Worm (Caenorhabditis elegans) whole organism, L3 larva: ENCODE data around the gene taf-9.

ENCODE experiments used
- ZK546.5 ChIP-seq: sonication (generic microtip); optimal IDR thresholded peaks from 2 replicates; lab custom pipeline; 2017; ENCODE audit warnings: missing biosample characterization, missing genetic modification characterization
- aly-2 ChIP-seq: fragments of 150-350 bp; optimal IDR thresholded peaks from 2 replicates; lab custom pipeline; 2014; ENCODE audit warnings: missing biosample characterization, missing genetic modification characterization
- ama-1 ChIP-seq: fragments of 150-350 bp; optimal IDR thresholded peaks from 2 replicates; lab custom pipeline; 2018
- ceh-16 ChIP-seq: sonication (generic microtip); optimal IDR thresholded peaks from 2 replicates; lab custom pipeline; 2017; ENCODE audit warnings: missing biosample characterization, missing genetic modification characterization
- ceh-28 ChIP-seq: fragments of 150-350 bp; optimal IDR thresholded peaks from 2 replicates; lab custom pipeline; 2014; ENCODE audit warnings: missing biosample characterization, missing genetic modification reagents, missing genetic modification characterization
- ceh-9 ChIP-seq: sonication (generic microtip); optimal IDR thresholded peaks from 2 replicates; lab custom pipeline; 2018; ENCODE audit warnings: missing biosample characterization, missing genetic modification characterization
- daf-12 ChIP-seq: fragments of 150-350 bp; optimal IDR thresholded peaks from 2 replicates; lab custom pipeline; 2014; ENCODE audit warnings: missing biosample characterization, missing genetic modification reagents, missing genetic modification characterization
- egl-27 ChIP-seq: sonication (generic microtip); optimal IDR thresholded peaks from 4 replicates; lab custom pipeline; 2017; ENCODE audit warnings: missing biosample characterization, missing genetic modification reagents, missing genetic modification characterization
- egl-5 ChIP-seq: fragments of 150-350 bp; optimal IDR thresholded peaks from 2 replicates; lab custom pipeline; 2017; ENCODE audit warnings: missing biosample characterization, missing genetic modification reagents, missing genetic modification characterization, inconsistent platforms
- elt-1 ChIP-seq: fragments of 150-350 bp; optimal IDR thresholded peaks from 2 replicates; lab custom pipeline; 2014; ENCODE audit warnings: missing biosample characterization, missing genetic modification characterization
- elt-2 ChIP-seq: sonication (generic microtip); optimal IDR thresholded peaks from 2 replicates; lab custom pipeline; 2016; ENCODE audit warnings: missing genetic modification reagents, mild to moderate bottlenecking, missing genetic modification characterization, missing compliant biosample characterization
- eor-1 ChIP-seq, 2 experiments: fragments of 150-350 bp; optimal IDR thresholded peaks; 2 replicates each; lab custom pipeline; 2014 to 2018; ENCODE audit warnings: missing biosample characterization in 2 of 2, missing genetic modification characterization in 2 of 2
- fkh-2 ChIP-seq: fragments of 150-350 bp; optimal IDR thresholded peaks from 2 replicates; lab custom pipeline; 2014; ENCODE audit warnings: missing biosample characterization, missing genetic modification reagents, missing genetic modification characterization
- hmg-11 ChIP-seq: sonication (generic microtip); optimal IDR thresholded peaks from 2 replicates; lab custom pipeline; 2016; ENCODE audit warnings: missing genetic modification characterization, missing compliant biosample characterization
- lin-39 ChIP-seq: fragments of 150-350 bp; optimal IDR thresholded peaks from 2 replicates; lab custom pipeline; 2018; ENCODE audit warnings: missing biosample characterization, missing genetic modification reagents, missing genetic modification characterization
- lsy-12 ChIP-seq: sonication (generic microtip); optimal IDR thresholded peaks from 2 replicates; lab custom pipeline; 2016; ENCODE audit warnings: mild to moderate bottlenecking, missing genetic modification characterization, missing compliant biosample characterization
- mdl-1 ChIP-seq: fragments of 150-350 bp; optimal IDR thresholded peaks from 2 replicates; lab custom pipeline; 2014; ENCODE audit warnings: missing biosample characterization, missing genetic modification characterization
- mml-1 ChIP-seq: fragments of 150-350 bp; sonication (generic microtip); optimal IDR thresholded peaks from 3 replicates; lab custom pipeline; 2014; ENCODE audit warnings: missing biosample characterization, missing genetic modification characterization
- nhr-12 ChIP-seq: fragments of 150-350 bp; optimal IDR thresholded peaks from 2 replicates; lab custom pipeline; 2014; ENCODE audit warnings: missing biosample characterization, missing genetic modification characterization
- nhr-23 ChIP-seq: fragments of 150-350 bp; optimal IDR thresholded peaks from 2 replicates; lab custom pipeline; 2014; ENCODE audit warnings: missing biosample characterization, missing genetic modification reagents, missing genetic modification characterization
- nhr-237 ChIP-seq: fragments of 150-350 bp; optimal IDR thresholded peaks from 2 replicates; lab custom pipeline; 2014; ENCODE audit warnings: missing biosample characterization, missing genetic modification characterization
- nhr-25 ChIP-seq: sonication (generic microtip); optimal IDR thresholded peaks from 2 replicates; lab custom pipeline; 2017; ENCODE audit warnings: missing biosample characterization, missing genetic modification characterization
- nhr-28 ChIP-seq: fragments of 150-350 bp; optimal IDR thresholded peaks from 2 replicates; lab custom pipeline; 2014; ENCODE audit warnings: missing biosample characterization, missing genetic modification characterization
- nhr-67 ChIP-seq: fragments of 150-350 bp; optimal IDR thresholded peaks from 2 replicates; lab custom pipeline; 2014; ENCODE audit warnings: missing biosample characterization, missing genetic modification characterization
- nhr-76 ChIP-seq: fragments of 150-350 bp; sonication (generic microtip); optimal IDR thresholded peaks from 5 replicates; lab custom pipeline; 2014; ENCODE audit warnings: missing biosample characterization, missing genetic modification characterization
- pha-4 ChIP-seq: fragments of 150-350 bp; optimal IDR thresholded peaks from 2 replicates; lab custom pipeline; 2014; ENCODE audit warnings: missing biosample characterization, missing genetic modification reagents, missing genetic modification characterization
- pqm-1 ChIP-seq: fragments of 150-350 bp; optimal IDR thresholded peaks from 2 replicates; lab custom pipeline; 2017; ENCODE audit warnings: missing biosample characterization, missing genetic modification characterization, inconsistent platforms
- sea-2 ChIP-seq: fragments of 150-350 bp; sonication (generic microtip); optimal IDR thresholded peaks from 4 replicates; lab custom pipeline; 2014; ENCODE audit warnings: missing biosample characterization, missing genetic modification reagents, missing genetic modification characterization
- skn-1 ChIP-seq: fragments of 150-350 bp; optimal IDR thresholded peaks from 2 replicates; lab custom pipeline; 2014; ENCODE audit warnings: missing biosample characterization, missing genetic modification characterization
- tbx-2 ChIP-seq: sonication (generic microtip); optimal IDR thresholded peaks from 2 replicates; lab custom pipeline; 2016; ENCODE audit warnings: mild to moderate bottlenecking, missing genetic modification characterization, missing compliant biosample characterization
- ztf-11 ChIP-seq: fragments of 150-350 bp; optimal IDR thresholded peaks from 2 replicates; lab custom pipeline; 2014; ENCODE audit warnings: missing biosample characterization, missing genetic modification characterization
- ztf-4 ChIP-seq: fragments of 150-350 bp; optimal IDR thresholded peaks from 2 replicates; lab custom pipeline; 2014; ENCODE audit warnings: missing biosample characterization, missing genetic modification characterization

Gene taf-9

DNA sequence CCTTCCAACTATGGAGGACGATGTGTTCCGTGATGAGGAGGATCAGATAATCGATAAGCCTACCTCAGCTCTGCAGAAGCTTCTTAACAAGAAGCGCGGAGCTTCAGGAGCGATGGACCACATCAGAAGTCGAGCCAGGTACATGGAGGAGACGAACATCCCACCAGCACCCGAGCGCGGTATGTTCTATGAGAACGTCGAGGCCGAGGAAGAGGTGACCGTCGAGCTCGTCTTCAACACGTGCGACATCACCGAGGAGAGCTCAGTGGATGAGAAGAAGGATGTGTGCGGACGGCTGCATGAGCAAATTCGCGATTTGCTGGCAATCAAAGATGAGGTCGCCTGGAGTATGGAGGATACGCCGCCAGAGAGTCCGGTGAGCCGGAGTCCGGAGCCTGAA is 27.9 kb downstream of the taf-9 start:
- TF ChIP-seq eor-1 (tag; optimal IDR thresholded peaks at IDR 0.05; lab: Kevin White, UChicago) (no peak), egl-5 (tag; lab: Kevin White, UChicago) (no peak), egl-27 (tag; lab: Kevin White, UChicago) (no peak), nhr-25 (tag; lab: Kevin White, UChicago) (no peak), daf-12 (tag; lab: Kevin White, UChicago) (no peak), elt-1 (tag; lab: Kevin White, UChicago) (no peak), pqm-1 (no peak), nhr-28 (no peak), ceh-16 (tag; lab: Kevin White, UChicago) (no peak), skn-1 (no peak), lin-39 (tag; lab: Kevin White, UChicago) (no peak), nhr-237 (tag; lab: Kevin White, UChicago) (no peak), ZK546.5 (tag; lab: Kevin White, UChicago) (no peak), ceh-28 (tag; lab: Kevin White, UChicago) (no peak), nhr-12 (tag; lab: Kevin White, UChicago) (no peak), nhr-76 (tag; lab: Kevin White, UChicago) (no peak), aly-2 (tag; lab: Kevin White, UChicago) (no peak), elt-2 (tag; lab: Kevin White, UChicago) (no peak), ceh-9 (no peak)

DNA sequence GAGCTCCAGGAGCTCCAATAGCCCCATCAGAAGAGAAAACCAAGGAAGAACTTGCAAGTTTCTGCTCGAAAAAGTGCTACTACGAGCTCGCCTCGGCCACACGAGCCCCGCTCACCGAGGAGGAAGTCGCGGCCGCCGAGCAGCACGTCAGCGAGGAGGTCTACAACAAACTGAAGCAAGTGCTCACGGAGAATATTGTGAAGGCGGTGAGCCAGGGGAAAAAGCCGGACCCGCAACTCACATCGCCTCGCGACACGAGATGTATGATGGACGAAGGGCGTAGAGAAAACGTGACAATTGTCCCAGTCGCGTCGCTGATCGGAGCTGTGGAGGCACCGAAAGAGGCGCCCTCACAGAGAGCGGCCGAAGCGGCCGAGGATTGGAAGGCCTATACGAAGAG is 28.6 kb downstream of the taf-9 start:
- TF ChIP-seq elt-1 (tag; lab: Kevin White, UChicago) (no peak), ZK546.5 (tag; lab: Kevin White, UChicago) (no peak), ztf-11 (no peak), pha-4 (tag; lab: Kevin White, UChicago) (no peak), mml-1 (tag; lab: Kevin White, UChicago) (no peak), ama-1 (lab: Kevin White, UChicago) (no peak), nhr-25 (tag; lab: Kevin White, UChicago) (no peak), skn-1 (no peak)

DNA sequence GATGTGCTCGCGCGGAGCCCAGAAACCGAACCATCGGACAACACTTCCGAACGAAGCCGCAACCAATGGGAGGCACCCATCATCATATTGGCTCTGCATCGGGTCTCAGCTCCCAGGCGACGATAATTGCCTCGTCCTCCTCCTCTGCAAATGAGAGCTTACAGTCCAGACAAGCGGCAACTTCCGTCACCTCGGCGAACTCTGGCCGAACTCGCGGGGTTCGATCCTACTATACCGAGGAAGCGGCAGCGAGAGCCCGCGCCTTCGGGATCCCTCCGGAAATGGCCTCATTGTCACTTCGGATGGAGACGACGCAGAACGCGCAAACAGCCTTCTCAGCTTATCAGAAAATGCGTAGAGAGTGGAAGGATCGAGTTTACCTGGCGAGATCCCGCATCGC is 30.9 kb downstream of the taf-9 start:
- TF ChIP-seq ama-1 (lab: Kevin White, UChicago), result no peak
- no peak for TF ChIP-seq lsy-12 (tag; lab: Kevin White, UChicago)

DNA sequence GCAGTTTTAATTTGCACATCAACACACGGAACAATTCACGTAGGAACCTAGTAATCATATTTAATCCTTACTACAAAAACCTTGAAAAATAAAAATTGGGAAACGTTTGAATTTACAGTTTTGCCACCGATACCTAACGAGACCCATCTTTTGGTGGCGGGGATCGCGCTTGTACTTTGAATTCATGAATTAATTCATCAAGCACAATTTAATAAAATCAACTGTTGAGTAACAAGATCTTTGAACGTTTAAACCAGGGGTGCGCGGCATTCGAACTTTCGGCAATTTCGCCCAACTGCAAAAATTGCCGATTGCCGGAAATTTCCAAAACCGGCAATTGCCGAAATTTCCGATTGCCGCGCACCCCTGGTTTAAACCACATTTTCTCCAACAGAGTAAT is 32.6 kb downstream of the taf-9 start:
- TF ChIP-seq ztf-4 (tag; lab: Kevin White, UChicago) (no peak), nhr-67 (no peak), ceh-16 (tag; lab: Kevin White, UChicago) (no peak), ceh-28 (tag; lab: Kevin White, UChicago) (no peak), skn-1 (no peak), egl-27 (tag; lab: Kevin White, UChicago) (no peak), ama-1 (lab: Kevin White, UChicago) (no peak), fkh-2 (tag; lab: Kevin White, UChicago) (no peak), sea-2 (GFP tag; lab: Kevin White, UChicago) (no peak), egl-5 (tag; lab: Kevin White, UChicago) (no peak)

DNA sequence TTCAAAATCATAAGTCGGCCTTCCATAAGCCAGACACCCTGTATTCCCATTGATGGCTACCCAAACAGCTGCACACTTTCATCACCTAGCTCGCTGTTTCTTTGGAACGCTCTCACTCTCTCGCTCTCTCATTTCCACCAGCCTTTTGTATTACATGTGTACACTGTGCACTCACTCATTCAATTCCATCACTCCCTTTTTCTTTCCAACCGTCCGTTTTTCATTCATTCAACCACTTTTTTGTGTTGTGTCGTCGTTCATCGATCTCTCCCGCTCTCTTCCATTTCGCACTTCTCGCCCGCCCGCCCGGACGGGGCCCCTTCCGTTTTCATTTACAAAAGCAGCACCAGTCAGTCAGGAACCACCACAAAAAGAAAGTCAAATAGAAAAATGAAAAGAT is 33.9 kb downstream of the taf-9 start:
- TF ChIP-seq nhr-28 (no peak), egl-5 (tag; lab: Kevin White, UChicago) (no peak), eor-1 (tag; optimal IDR thresholded peaks at IDR 0.05; lab: Kevin White, UChicago) (no peak), elt-2 (tag; lab: Kevin White, UChicago) (peak; percentile 37), pha-4 (tag; lab: Kevin White, UChicago) (peak; percentile 80), mdl-1 (tag; lab: Kevin White, UChicago) (no peak), elt-1 (tag; lab: Kevin White, UChicago) (no peak), nhr-25 (tag; lab: Kevin White, UChicago) (no peak), hmg-11 (tag; lab: Kevin White, UChicago) (peak; percentile 16), ztf-11 (no peak)

DNA sequence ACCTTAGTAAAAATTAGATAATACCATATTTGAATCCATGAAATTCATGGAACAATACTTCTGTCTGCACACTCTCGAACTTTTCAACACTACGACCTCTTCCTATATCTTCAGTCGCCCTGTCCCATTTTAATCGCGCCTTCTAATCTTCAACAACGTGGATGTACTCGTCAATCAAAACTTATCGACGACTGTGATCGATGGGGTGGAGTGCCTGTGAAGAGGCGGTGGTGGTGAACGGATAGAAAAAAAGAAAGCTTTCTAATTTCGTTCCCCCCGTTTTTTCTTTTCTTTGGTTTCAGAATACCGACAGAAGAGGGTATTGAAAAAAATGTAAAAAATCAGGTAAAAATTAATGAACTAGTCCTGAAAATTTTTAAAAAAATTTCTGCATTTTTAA is 35.0 kb downstream of the taf-9 start:
- peak; percentile 40 for TF ChIP-seq nhr-25 (tag; lab: Kevin White, UChicago)
- TF ChIP-seq tbx-2, result no peak
- TF ChIP-seq elt-1 (tag; lab: Kevin White, UChicago), result peak; percentile 69
- TF ChIP-seq daf-12 (tag; lab: Kevin White, UChicago), result no peak
- peak; percentile 45 for TF ChIP-seq nhr-23
